Comparison of ENCODE assay signal across 4 worm cellular contexts in the genomic region with DNA sequence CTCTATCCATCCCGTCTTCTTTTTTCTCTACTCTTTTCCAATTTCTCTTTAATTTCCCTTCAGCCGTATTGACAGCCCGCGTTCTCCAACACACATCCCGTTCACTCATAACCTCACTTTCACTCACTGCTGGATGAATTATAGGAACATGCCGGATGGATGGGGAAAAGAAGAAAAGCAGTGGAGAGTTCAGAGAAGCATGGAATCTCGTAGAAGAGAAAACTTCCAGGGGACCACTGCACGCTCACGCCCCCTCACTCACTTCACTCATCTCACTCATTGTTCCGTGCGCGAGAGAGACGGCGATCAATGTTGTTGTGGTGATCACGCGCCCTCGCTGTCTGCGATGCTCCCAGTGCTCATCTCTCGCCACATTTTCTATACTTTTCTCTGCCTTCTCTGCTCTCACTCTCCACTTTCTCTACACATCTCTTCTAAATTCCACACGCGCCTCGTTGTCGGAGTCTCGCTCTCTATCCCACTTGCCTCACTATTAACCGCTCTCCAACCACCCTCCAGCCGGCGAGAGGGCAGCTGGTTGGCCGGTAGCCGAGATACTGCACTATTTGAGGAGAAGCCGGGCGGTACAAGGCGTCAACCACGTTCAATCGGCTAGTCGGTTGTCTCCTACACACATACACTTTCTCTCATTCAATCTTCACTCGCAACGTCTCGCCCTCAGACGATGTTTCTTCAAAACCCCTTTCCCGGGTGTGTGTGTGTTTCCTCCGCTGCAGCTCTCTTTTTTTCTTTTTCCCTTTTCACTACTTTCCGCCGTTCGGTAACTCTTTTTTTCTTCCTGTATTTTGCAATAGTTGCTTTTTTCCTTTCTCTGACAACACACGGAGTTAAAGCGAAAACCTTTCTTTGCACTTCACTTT.
TF ChIP-seq lines count a peak whose summit lies in the region.

No protein-coding gene starts in this region.

TF ChIP-seq in whole organism, L2 larva, 48 proteins besides CTCF, POLR2A, EP300 and RAD21 (continues in another document):
- TF ChIP-seq dmd-4 (tag; optimal IDR thresholded peaks at IDR 0.05; lab: Kevin White, UChicago), result no peak
- TF ChIP-seq ama-1 (optimal IDR thresholded peaks at IDR 0.05; lab: Kevin White, UChicago), result peak; percentile 44
- TF ChIP-seq nhr-23 (tag; optimal IDR thresholded peaks at IDR 0.05; lab: Kevin White, UChicago), result no peak
- no peak for TF ChIP-seq ceh-82 (tag; optimal IDR thresholded peaks at IDR 0.05; lab: Kevin White, UChicago)
- peak; percentile 88 for TF ChIP-seq mab-5 (tag; optimal IDR thresholded peaks at IDR 0.05; lab: Kevin White, UChicago)
- peak; percentile 55 for TF ChIP-seq unc-39 (tag; optimal IDR thresholded peaks at IDR 0.05; lab: Kevin White, UChicago)
- TF ChIP-seq C34F6.9 (tag; optimal IDR thresholded peaks at IDR 0.05; lab: Kevin White, UChicago), result peak; percentile 87
- peak; percentile 88 for TF ChIP-seq nhr-21 (tag; optimal IDR thresholded peaks at IDR 0.05; lab: Kevin White, UChicago)
- peak; percentile 58 for TF ChIP-seq ceh-16 (tag; optimal IDR thresholded peaks at IDR 0.05; lab: Kevin White, UChicago)
- TF ChIP-seq nhr-10 (tag; optimal IDR thresholded peaks at IDR 0.05; lab: Kevin White, UChicago), result no peak
- TF ChIP-seq snpc-4 (tag; optimal IDR thresholded peaks at IDR 0.05; lab: Kevin White, UChicago), result peak; percentile 41
- no peak for TF ChIP-seq alr-1 (tag; optimal IDR thresholded peaks at IDR 0.05; lab: Kevin White, UChicago)
- peak; percentile 93 for TF ChIP-seq sma-9 (GFP tag; optimal IDR thresholded peaks at IDR 0.05; lab: Kevin White, UChicago)
- TF ChIP-seq sma-9 (tag; optimal IDR thresholded peaks at IDR 0.05; lab: Kevin White, UChicago), result no peak
- peak; percentile 82 to 95 for TF ChIP-seq mdl-1 (tag; optimal IDR thresholded peaks at IDR 0.05; lab: Kevin White, UChicago)
- peak; percentile 84 for TF ChIP-seq unc-55 (GFP tag; optimal IDR thresholded peaks at IDR 0.05; lab: Kevin White, UChicago)
- peak; percentile 83 for TF ChIP-seq nhr-25 (tag; optimal IDR thresholded peaks at IDR 0.05; lab: Kevin White, UChicago)
- no peak for TF ChIP-seq skn-1 (tag; optimal IDR thresholded peaks at IDR 0.05; lab: Kevin White, UChicago)
- peak; percentile 73 for TF ChIP-seq lin-11 (tag; optimal IDR thresholded peaks at IDR 0.05; lab: Kevin White, UChicago)
- no peak for TF ChIP-seq ztf-1 (GFP tag; conservative IDR thresholded peaks at IDR 0.05; lab: Robert Waterston, UW)

TF ChIP-seq in whole organism, L4 larva, 104 proteins besides CTCF, POLR2A, EP300 and RAD21 (continues in another document):
- TF ChIP-seq Y105C5A.15 (GFP tag; IDR thresholded peaks at IDR 0.05; lab: Robert Waterston, UW) (0 out of 2 replicates have a peak, but pooled peaks have one; percentile 16), jun-1 (tag; optimal IDR thresholded peaks at IDR 0.05; lab: Kevin White, UChicago) (peak; percentile 58), spr-1 (tag; optimal IDR thresholded peaks at IDR 0.05; lab: Kevin White, UChicago) (peak; percentile 86), ceh-28 (tag; optimal IDR thresholded peaks at IDR 0.05; lab: Kevin White, UChicago) (peak; percentile 66), nhr-28 (tag; optimal IDR thresholded peaks at IDR 0.05; lab: Kevin White, UChicago) (peak; percentile 63), dmd-9 (GFP tag; IDR thresholded peaks at IDR 0.05; lab: Robert Waterston, UW) (no peak), daf-12 (tag; optimal IDR thresholded peaks at IDR 0.05; lab: Kevin White, UChicago) (no peak), F44E2.7 (GFP tag; IDR thresholded peaks at IDR 0.05; lab: Robert Waterston, UW) (no peak), duxl-1 (tag; optimal IDR thresholded peaks at IDR 0.05; lab: Kevin White, UChicago; ENCODE audit: poor library complexity) (peak; percentile 21), attf-4 (tag; optimal IDR thresholded peaks at IDR 0.05; lab: Kevin White, UChicago) (peak; percentile 5), mxl-3 (GFP tag; optimal IDR thresholded peaks at IDR 0.05; lab: Kevin White, UChicago) (peak; percentile 96), nhr-25 (tag; optimal IDR thresholded peaks at IDR 0.05; lab: Kevin White, UChicago; ENCODE audit: borderline replicate concordance, insufficient read depth) (no peak), vab-7 (GFP tag; IDR thresholded peaks at IDR 0.05; lab: Robert Waterston, UW) (peak; percentile 52; the same call in 1 of the 2 replicates), set-16 (GFP tag; IDR thresholded peaks at IDR 0.05; lab: Robert Waterston, UW) (peak; percentile 95), egl-27 (tag; optimal IDR thresholded peaks at IDR 0.05; lab: Kevin White, UChicago) (peak; percentile 45), nhr-111 (GFP tag; optimal IDR thresholded peaks at IDR 0.05; lab: Kevin White, UChicago) (no peak), madf-5 (GFP tag; IDR thresholded peaks at IDR 0.05; lab: Robert Waterston, UW) (0 out of 4 replicates have a peak, but pooled peaks of 1 of the 2 experiments have one; percentile 6), nhr-6 (tag; optimal IDR thresholded peaks at IDR 0.05; lab: Kevin White, UChicago) (peak; percentile 7), hlh-11 (tag; optimal IDR thresholded peaks at IDR 0.05; lab: Kevin White, UChicago) (peak; percentile 99), mdl-1 (tag; optimal IDR thresholded peaks at IDR 0.05; lab: Kevin White, UChicago) (peak; percentile 80 to 90)

TF ChIP-seq in whole organism, late embryonic, 69 proteins besides CTCF, POLR2A, EP300 and RAD21 (continues in another document):
- TF ChIP-seq pha-4 (tag; optimal IDR thresholded peaks at IDR 0.05; lab: Kevin White, UChicago) (no peak), ceh-6 (GFP tag; optimal IDR thresholded peaks at IDR 0.05; lab: Kevin White, UChicago) (no peak), F13H6.1 (tag; optimal IDR thresholded peaks at IDR 0.05; lab: Kevin White, UChicago) (peak; percentile 79), pha-2 (tag; optimal IDR thresholded peaks at IDR 0.05; lab: Kevin White, UChicago) (peak; percentile 23), fkh-6 (tag; optimal IDR thresholded peaks at IDR 0.05; lab: Kevin White, UChicago) (no peak), eyg-1 (tag; optimal IDR thresholded peaks at IDR 0.05; lab: Kevin White, UChicago) (peak; percentile 31), hlh-30 (tag; optimal IDR thresholded peaks at IDR 0.05; lab: Kevin White, UChicago; ENCODE audit: insufficient read depth) (peak; percentile 94), ceh-34 (tag; optimal IDR thresholded peaks at IDR 0.05; lab: Kevin White, UChicago) (peak; percentile 91), ceh-14 (tag; optimal IDR thresholded peaks at IDR 0.05; lab: Kevin White, UChicago) (peak; percentile 85), unc-55 (GFP tag; optimal IDR thresholded peaks at IDR 0.05; lab: Kevin White, UChicago) (peak; percentile 89), nfya-1 (tag; optimal IDR thresholded peaks at IDR 0.05; lab: Kevin White, UChicago) (peak; percentile 81), sdc-2 (tag; optimal IDR thresholded peaks at IDR 0.05; lab: Kevin White, UChicago) (peak; percentile 72), che-1 (tag; optimal IDR thresholded peaks at IDR 0.05; lab: Kevin White, UChicago) (no peak), fax-1 (tag; optimal IDR thresholded peaks at IDR 0.05; lab: Kevin White, UChicago) (peak; percentile 53), C08G9.2 (tag; optimal IDR thresholded peaks at IDR 0.05; lab: Kevin White, UChicago) (no peak), pat-9 (tag; optimal IDR thresholded peaks at IDR 0.05; lab: Kevin White, UChicago) (peak; percentile 2), nhr-11 (tag; optimal IDR thresholded peaks at IDR 0.05; lab: Kevin White, UChicago) (no peak), tbx-7 (tag; optimal IDR thresholded peaks at IDR 0.05; lab: Kevin White, UChicago) (no peak), pag-3 (tag; optimal IDR thresholded peaks at IDR 0.05; lab: Kevin White, UChicago; ENCODE audit: borderline replicate concordance) (peak; percentile 41), hlh-8 (tag; optimal IDR thresholded peaks at IDR 0.05; lab: Kevin White, UChicago) (peak; percentile 38), sox-2 (GFP tag; IDR thresholded peaks at IDR 0.05; lab: Robert Waterston, UW) (peak; percentile 69), fkh-10 (GFP tag; optimal IDR thresholded peaks at IDR 0.05; lab: Kevin White, UChicago) (no peak)

TF ChIP-seq in whole organism, mixed stage, embryonic, 35 proteins besides CTCF, POLR2A, EP300 and RAD21:
- TF ChIP-seq mls-2 (tag; optimal IDR thresholded peaks at IDR 0.05; lab: Kevin White, UChicago) (peak; percentile 94), unc-120 (tag; optimal IDR thresholded peaks at IDR 0.05; lab: Kevin White, UChicago; ENCODE audit: poor library complexity, severe bottlenecking) (peak; percentile 92), ceh-43 (GFP tag; optimal IDR thresholded peaks at IDR 0.05; lab: Kevin White, UChicago) (peak; percentile 14), hlh-1 (tag; optimal IDR thresholded peaks at IDR 0.05; lab: Kevin White, UChicago) (peak; percentile 67), mab-5 (tag; optimal IDR thresholded peaks at IDR 0.05; lab: Kevin White, UChicago) (peak; percentile 58), nhr-237 (tag; optimal IDR thresholded peaks at IDR 0.05; lab: Kevin White, UChicago) (peak; percentile 70), ceh-83 (GFP tag; optimal IDR thresholded peaks at IDR 0.05; lab: Kevin White, UChicago) (peak; percentile 40), cnd-1 (tag; optimal IDR thresholded peaks at IDR 0.05; lab: Kevin White, UChicago) (peak; percentile 57), bed-3 (GFP tag; optimal IDR thresholded peaks at IDR 0.05; lab: Kevin White, UChicago) (no peak), ham-2 (GFP tag; optimal IDR thresholded peaks at IDR 0.05; lab: Kevin White, UChicago) (peak; percentile 99), lin-32 (GFP tag; optimal IDR thresholded peaks at IDR 0.05; lab: Kevin White, UChicago) (peak; percentile 66), sem-2 (GFP tag; optimal IDR thresholded peaks at IDR 0.05; lab: Kevin White, UChicago) (no peak), drap-1 (GFP tag; optimal IDR thresholded peaks at IDR 0.05; lab: Kevin White, UChicago) (peak; percentile 73), ces-1 (GFP tag; optimal IDR thresholded peaks at IDR 0.05; lab: Kevin White, UChicago) (peak; percentile 90), ztf-11 (tag; optimal IDR thresholded peaks at IDR 0.05; lab: Kevin White, UChicago) (peak; percentile 61), zip-8 (tag; optimal IDR thresholded peaks at IDR 0.05; lab: Kevin White, UChicago) (no peak), nhr-2 (tag; optimal IDR thresholded peaks at IDR 0.05; lab: Kevin White, UChicago) (peak; percentile 10), mep-1 (tag; optimal IDR thresholded peaks at IDR 0.05; lab: Kevin White, UChicago) (peak; percentile 27), pha-4 (tag; optimal IDR thresholded peaks at IDR 0.05; lab: Kevin White, UChicago) (peak; percentile 52), lin-13 (tag; optimal IDR thresholded peaks at IDR 0.05; lab: Kevin White, UChicago) (no peak), unc-62 (GFP tag; optimal IDR thresholded peaks at IDR 0.05; lab: Kevin White, UChicago) (peak; percentile 94), sptf-1 (tag; optimal IDR thresholded peaks at IDR 0.05; lab: Kevin White, UChicago) (peak; percentile 75), blmp-1 (tag; optimal IDR thresholded peaks at IDR 0.05; lab: Kevin White, UChicago) (peak; percentile 88), lsy-2 (tag; optimal IDR thresholded peaks at IDR 0.05; lab: Kevin White, UChicago) (no peak), unc-39 (tag; optimal IDR thresholded peaks at IDR 0.05; lab: Kevin White, UChicago) (peak; percentile 60), flh-1 (GFP tag; optimal IDR thresholded peaks at IDR 0.05; lab: Kevin White, UChicago) (no peak)
